Worm (Caenorhabditis elegans) whole organism, late embryonic: ENCODE data around the gene gss-1.

ENCODE experiments used
- F13H6.1 ChIP-seq: sonication (generic microtip); optimal IDR thresholded peaks from 2 replicates; lab custom pipeline; 2016; ENCODE audit warnings: missing genetic modification characterization, missing compliant biosample characterization
- K09A11.1 ChIP-seq: sonication (generic microtip); optimal IDR thresholded peaks from 2 replicates; lab custom pipeline; 2017; ENCODE audit warnings: antibody characterized with exemption, mild to moderate bottlenecking, missing genetic modification characterization, missing compliant biosample characterization; ENCODE audit not compliant: insufficient read depth
- T23F11.4 ChIP-seq: fragments of 200-800 bp; sonication (Bioruptor generic); optimal IDR thresholded peaks from 2 replicates; lab custom pipeline; 2018; ENCODE audit warnings: mild to moderate bottlenecking, missing genetic modification characterization, missing compliant biosample characterization
- Y22D7AL.16 ChIP-seq: sonication (generic microtip); optimal IDR thresholded peaks from 2 replicates; lab custom pipeline; 2016; ENCODE audit warnings: missing genetic modification characterization, missing compliant biosample characterization
- ahr-1 ChIP-seq: sonication (generic microtip); optimal IDR thresholded peaks from 2 replicates; lab custom pipeline; 2016; ENCODE audit warnings: missing genetic modification characterization, missing compliant biosample characterization
- ceh-19 ChIP-seq: fragments of 200-800 bp; sonication (Bioruptor generic); optimal IDR thresholded peaks from 2 replicates; lab custom pipeline; 2018; ENCODE audit warnings: mild to moderate bottlenecking, missing genetic modification characterization, missing compliant biosample characterization
- ceh-22 ChIP-seq: sonication (generic microtip); optimal IDR thresholded peaks from 2 replicates; lab custom pipeline; 2017; ENCODE audit warnings: missing biosample characterization, missing genetic modification characterization
- ceh-24 ChIP-seq: sonication (generic microtip); optimal IDR thresholded peaks from 2 replicates; lab custom pipeline; 2016; ENCODE audit warnings: mild to moderate bottlenecking, missing genetic modification characterization, missing compliant biosample characterization
- ceh-31 ChIP-seq: sonication (generic microtip); optimal IDR thresholded peaks from 2 replicates; lab custom pipeline; 2016; ENCODE audit warnings: missing genetic modification characterization, missing compliant biosample characterization
- dmd-4 ChIP-seq: sonication (generic microtip); optimal IDR thresholded peaks from 2 replicates; lab custom pipeline; 2016; ENCODE audit warnings: borderline replicate concordance, missing genetic modification characterization, missing compliant biosample characterization
- dve-1 ChIP-seq: sonication (generic microtip); optimal IDR thresholded peaks from 2 replicates; lab custom pipeline; 2017; ENCODE audit warnings: antibody characterized with exemption, mild to moderate bottlenecking, missing genetic modification characterization, missing compliant biosample characterization
- elt-2 ChIP-seq: sonication (generic microtip); optimal IDR thresholded peaks from 2 replicates; lab custom pipeline; 2016; ENCODE audit warnings: missing genetic modification reagents, missing genetic modification characterization, missing compliant biosample characterization
- fax-1 ChIP-seq: sonication (generic microtip); optimal IDR thresholded peaks from 2 replicates; lab custom pipeline; 2016; ENCODE audit warnings: missing genotype, missing genetic modification characterization, missing compliant biosample characterization
- gmeb-2 ChIP-seq: sonication (generic microtip); optimal IDR thresholded peaks from 2 replicates; lab custom pipeline; 2016; ENCODE audit warnings: missing genetic modification characterization, inconsistent platforms, missing compliant biosample characterization
- hlh-6 ChIP-seq: sonication (generic microtip); optimal IDR thresholded peaks from 2 replicates; lab custom pipeline; 2016; ENCODE audit warnings: missing genotype, missing genetic modification characterization, missing compliant biosample characterization
- hlh-8 ChIP-seq: sonication (generic microtip); optimal IDR thresholded peaks from 2 replicates; lab custom pipeline; 2016; ENCODE audit warnings: missing genotype, missing genetic modification characterization, missing compliant biosample characterization
- lin-11 ChIP-seq: fragments of 200-800 bp; sonication (Bioruptor generic); optimal IDR thresholded peaks from 2 replicates; lab custom pipeline; 2018; ENCODE audit warnings: mild to moderate bottlenecking, missing genetic modification characterization, missing compliant biosample characterization
- madf-2 ChIP-seq: sonication (generic microtip); optimal IDR thresholded peaks from 2 replicates; lab custom pipeline; 2017; ENCODE audit warnings: missing genetic modification characterization, missing compliant biosample characterization
- mec-3 ChIP-seq: sonication (generic microtip); optimal IDR thresholded peaks from 2 replicates; lab custom pipeline; 2016; ENCODE audit warnings: borderline replicate concordance, missing genetic modification characterization, missing compliant biosample characterization
- nhr-232 ChIP-seq: sonication (generic microtip); optimal IDR thresholded peaks from 2 replicates; lab custom pipeline; 2016; ENCODE audit warnings: missing genetic modification characterization, missing compliant biosample characterization
- odd-2 ChIP-seq: sonication (generic microtip); optimal IDR thresholded peaks from 2 replicates; lab custom pipeline; 2017; ENCODE audit warnings: antibody characterized with exemption, mild to moderate bottlenecking, missing genetic modification characterization, missing compliant biosample characterization
- pat-9 ChIP-seq: fragments of 200-800 bp; sonication (Bioruptor generic); optimal IDR thresholded peaks from 2 replicates; lab custom pipeline; 2018; ENCODE audit warnings: mild to moderate bottlenecking, missing genetic modification characterization, moderate library complexity, missing compliant biosample characterization
- pha-2 ChIP-seq: sonication (generic microtip); optimal IDR thresholded peaks from 2 replicates; lab custom pipeline; 2017; ENCODE audit warnings: mild to moderate bottlenecking, missing genetic modification characterization, missing compliant biosample characterization
- pha-4 ChIP-seq: fragments of 150-350 bp; optimal IDR thresholded peaks from 2 replicates; lab custom pipeline; 2018; ENCODE audit warnings: missing biosample characterization, missing genetic modification reagents, missing genetic modification characterization
- rnt-1 ChIP-seq: sonication (generic microtip); optimal IDR thresholded peaks from 2 replicates; lab custom pipeline; 2016; ENCODE audit warnings: missing genetic modification characterization, missing compliant biosample characterization
- sdc-2 ChIP-seq: sonication (generic microtip); optimal IDR thresholded peaks from 2 replicates; lab custom pipeline; 2016; ENCODE audit warnings: missing genotype, missing genetic modification characterization, missing compliant biosample characterization
- sox-2 ChIP-seq: fragments of 200-800 bp; sonication (Bioruptor generic); IDR thresholded peaks from 2 replicates; pipeline ENCODE4 v1.3.6; 2022; ENCODE audit warnings: missing genetic modification reagents, missing genetic modification characterization, missing compliant biosample characterization
- syd-9 ChIP-seq: sonication (generic microtip); optimal IDR thresholded peaks from 2 replicates; lab custom pipeline; 2016; ENCODE audit warnings: mild to moderate bottlenecking, missing genetic modification characterization, moderate library complexity, missing compliant biosample characterization
- tbx-2 ChIP-seq: sonication (generic microtip); optimal IDR thresholded peaks from 2 replicates; lab custom pipeline; 2016; ENCODE audit warnings: missing genetic modification characterization, missing compliant biosample characterization
- tbx-7 ChIP-seq: sonication (generic microtip); optimal IDR thresholded peaks from 2 replicates; lab custom pipeline; 2016; ENCODE audit warnings: missing genotype, missing genetic modification characterization, missing compliant biosample characterization
- ttx-3 ChIP-seq: sonication (generic microtip); optimal IDR thresholded peaks from 2 replicates; lab custom pipeline; 2016; ENCODE audit warnings: missing genetic modification reagents, missing genetic modification characterization, missing compliant biosample characterization
- unc-3 ChIP-seq, 2 experiments: fragments of 200-800 bp in 1 of 2; sonication (Bioruptor generic) in 1 of 2; sonication (generic microtip) in 1 of 2; conservative IDR thresholded peaks in 1 of 2; optimal IDR thresholded peaks in 1 of 2; 2 replicates each; pipeline versions ENCODE4 v1.3.6 to Lab custom; 2016 to 2022; ENCODE audit warnings: missing compliant biosample characterization in 2 of 2, missing genetic modification characterization in 2 of 2, missing genetic modification reagents in 1 of 2
- unc-42 ChIP-seq: sonication (generic microtip); optimal IDR thresholded peaks from 2 replicates; lab custom pipeline; 2016; ENCODE audit warnings: missing genotype, missing genetic modification characterization, missing compliant biosample characterization
- unc-86 ChIP-seq: sonication (generic microtip); optimal IDR thresholded peaks from 2 replicates; lab custom pipeline; 2016; ENCODE audit warnings: missing genetic modification characterization, missing compliant biosample characterization

gss-1 gene

ce11 chrII:9403087-9403486 lies 13.1 kb downstream of the gss-1 start, which contains the start of gene Y51B9A.6:
Y51B9A.6 (minus strand) TSS chrII:9403187.
- TF ChIP-seq unc-3 (GFP tag; conservative IDR thresholded peaks at IDR 0.05; lab: Robert Waterston, UW): no peak
- no peak for TF ChIP-seq unc-3 (tag; optimal IDR thresholded peaks at IDR 0.05; lab: Kevin White, UChicago)
- TF ChIP-seq pat-9 (tag; lab: Kevin White, UChicago): no peak
- TF ChIP-seq sdc-2 (tag; lab: Kevin White, UChicago): no peak
- TF ChIP-seq hlh-8 (tag; lab: Kevin White, UChicago): no peak
- TF ChIP-seq Y22D7AL.16 (tag; lab: Kevin White, UChicago): no peak
- TF ChIP-seq hlh-6 (tag; lab: Kevin White, UChicago): no peak
- no peak for TF ChIP-seq tbx-2 (tag; lab: Kevin White, UChicago)
- no peak for TF ChIP-seq dmd-4 (tag; lab: Kevin White, UChicago)

- no peak for TF ChIP-seq nhr-232
- no peak for TF ChIP-seq pha-4 (tag; lab: Kevin White, UChicago)
- no peak for TF ChIP-seq gmeb-2
- TF ChIP-seq unc-42 (tag; lab: Kevin White, UChicago): no peak
- no peak for TF ChIP-seq pha-2 (tag; lab: Kevin White, UChicago)
- no peak for TF ChIP-seq madf-2 (tag; lab: Kevin White, UChicago)
- no peak for TF ChIP-seq ceh-31 (tag; lab: Kevin White, UChicago)
- TF ChIP-seq syd-9 (tag; lab: Kevin White, UChicago): no peak
- TF ChIP-seq rnt-1 (tag; lab: Kevin White, UChicago): no peak
These were observed 16.5 kb downstream of the gss-1 start, which contains the start of gene Y51B9A.7 for ce11 chrII:9399746-9400145. Y51B9A.7 (plus strand) TSS chrII:9400046.

ce11 chrII:9398370-9398901 lies 17.8 kb downstream of the gss-1 start, which contains the start of the genes Y51B9A.14 and Y51B9A.8:
Y51B9A.14 (minus strand) TSS chrII:9398470.
Y51B9A.8 (plus strand) TSS chrII:9398851.
- TF ChIP-seq ceh-22 (tag; lab: Kevin White, UChicago) (no peak), unc-3 (GFP tag; conservative IDR thresholded peaks at IDR 0.05; lab: Robert Waterston, UW) (no peak), unc-3 (tag; optimal IDR thresholded peaks at IDR 0.05; lab: Kevin White, UChicago) (no peak), ttx-3 (no peak), T23F11.4 (GFP tag; lab: Kevin White, UChicago) (no peak), lin-11 (no peak), dve-1 (tag; lab: Kevin White, UChicago) (no peak), elt-2 (tag; lab: Kevin White, UChicago) (no peak), K09A11.1 (tag; lab: Kevin White, UChicago) (no peak), Y22D7AL.16 (tag; lab: Kevin White, UChicago) (no peak), mec-3 (no peak), ceh-31 (tag; lab: Kevin White, UChicago) (no peak), fax-1 (tag; lab: Kevin White, UChicago) (no peak)

ce11 chrII:9397496-9397895 lies 18.7 kb downstream of the gss-1 start, which contains the start of gene Y51B9A.9:
Y51B9A.9 (minus strand) TSS chrII:9397596.
- TF ChIP-seq Y22D7AL.16 (tag; lab: Kevin White, UChicago) (no peak), unc-86 (tag; lab: Kevin White, UChicago) (no peak), ttx-3 (no peak), F13H6.1 (tag; lab: Kevin White, UChicago) (no peak), dve-1 (tag; lab: Kevin White, UChicago) (no peak), mec-3 (no peak), odd-2 (tag; lab: Kevin White, UChicago) (no peak), unc-42 (tag; lab: Kevin White, UChicago) (no peak), pha-2 (tag; lab: Kevin White, UChicago) (no peak), ahr-1 (tag; lab: Kevin White, UChicago) (no peak), sox-2 (GFP tag; lab: Robert Waterston, UW) (no peak), ceh-19 (no peak), elt-2 (tag; lab: Kevin White, UChicago) (no peak), tbx-7 (tag; lab: Kevin White, UChicago) (no peak), ceh-24 (tag; lab: Kevin White, UChicago) (no peak), T23F11.4 (GFP tag; lab: Kevin White, UChicago) (no peak), tbx-2 (tag; lab: Kevin White, UChicago) (no peak)
